Worm (Caenorhabditis elegans) whole organism, early embryonic: ENCODE measurements around the gene F45E12.6.

Experiments used
- B0310.2 ChIP-seq: sonication (generic microtip); optimal IDR thresholded peaks from 2 replicates; lab custom pipeline; 2016; ENCODE audit warnings: mild to moderate bottlenecking, missing genetic modification characterization, missing compliant biosample characterization
- ama-1 ChIP-seq: fragments of 150-350 bp; optimal IDR thresholded peaks from 2 replicates; lab custom pipeline; 2014
- ceh-13 ChIP-seq: fragments of 200-800 bp; sonication (Bioruptor generic); optimal IDR thresholded peaks from 2 replicates; lab custom pipeline; 2018; ENCODE audit warnings: mild to moderate bottlenecking, missing genetic modification characterization, missing compliant biosample characterization
- flt-1 ChIP-seq: fragments of 200-800 bp; sonication (Bioruptor generic); IDR thresholded peaks from 2 replicates; pipeline ENCODE4 v1.3.6; 2022; ENCODE audit warnings: missing genetic modification characterization, missing compliant biosample characterization
- hmbx-1 ChIP-seq: sonication (generic microtip); optimal IDR thresholded peaks from 2 replicates; lab custom pipeline; 2016; ENCODE audit warnings: mild to moderate bottlenecking, missing genetic modification characterization, missing compliant biosample characterization
- hmg-4 ChIP-seq: fragments of 200-800 bp; sonication (Bioruptor generic); optimal IDR thresholded peaks from 2 replicates; lab custom pipeline; 2018; ENCODE audit warnings: mild to moderate bottlenecking, missing genetic modification characterization, missing compliant biosample characterization
- pes-1 ChIP-seq: fragments of 200-800 bp; sonication (Bioruptor generic); IDR thresholded peaks from 2 replicates; pipeline ENCODE4 v1.3.6; 2022; ENCODE audit warnings: missing genetic modification reagents, missing genetic modification characterization, missing compliant biosample characterization
- scrt-1 ChIP-seq: fragments of 200-800 bp; sonication (Bioruptor generic); IDR thresholded peaks from 2 replicates; pipeline ENCODE4 v1.3.6; 2022; ENCODE audit warnings: missing genetic modification characterization, missing compliant biosample characterization
- sea-1 ChIP-seq: fragments of 200-800 bp; sonication (Bioruptor generic); conservative IDR thresholded peaks from 2 replicates; pipeline ENCODE4 v1.3.6; 2022; ENCODE audit warnings: missing genetic modification characterization, missing compliant biosample characterization
- tbx-11 ChIP-seq: fragments of 200-800 bp; sonication (Bioruptor generic); IDR thresholded peaks from 2 replicates; pipeline ENCODE4 v1.3.6; 2022; ENCODE audit warnings: missing genetic modification characterization, missing compliant biosample characterization

DNA sequence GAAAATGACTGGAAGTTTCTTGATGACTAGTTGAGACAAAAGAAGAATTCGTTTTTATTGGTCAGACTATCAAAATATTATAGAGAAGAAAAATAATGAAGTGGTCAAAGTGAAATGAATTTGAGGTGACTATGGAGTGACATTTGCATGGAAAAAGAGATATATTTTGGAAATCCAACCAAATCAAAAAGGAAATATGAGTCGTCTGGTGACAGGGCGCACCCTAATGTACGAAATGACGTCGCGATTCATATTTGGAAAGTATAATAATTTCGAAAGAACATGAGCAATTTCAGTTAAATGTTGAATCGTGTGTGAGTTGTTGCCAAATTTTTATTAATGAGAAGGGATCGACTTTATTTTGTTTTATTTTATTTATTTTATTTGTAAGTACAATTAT is 3.5 kb upstream of the F45E12.6 start, which contains the start of gene F21D12.2:
- TF ChIP-seq hmg-4 (GFP tag; lab: Kevin White, UChicago) (no peak), ama-1 (lab: Kevin White, UChicago) (no peak), hmbx-1 (no peak), scrt-1 (GFP tag; lab: Robert Waterston, UW) (no peak), ceh-13 (GFP tag; lab: Kevin White, UChicago) (no peak), sea-1 (GFP tag; lab: Robert Waterston, UW) (no peak), flt-1 (GFP tag; lab: Robert Waterston, UW) (no peak), pes-1 (no peak), B0310.2 (tag; lab: Kevin White, UChicago) (no peak), tbx-11 (GFP tag; lab: Robert Waterston, UW) (no peak)
